Fruit fly (Drosophila melanogaster): Measurements from ENCODE around the gene Reph.

The Reph gene

DNA sequence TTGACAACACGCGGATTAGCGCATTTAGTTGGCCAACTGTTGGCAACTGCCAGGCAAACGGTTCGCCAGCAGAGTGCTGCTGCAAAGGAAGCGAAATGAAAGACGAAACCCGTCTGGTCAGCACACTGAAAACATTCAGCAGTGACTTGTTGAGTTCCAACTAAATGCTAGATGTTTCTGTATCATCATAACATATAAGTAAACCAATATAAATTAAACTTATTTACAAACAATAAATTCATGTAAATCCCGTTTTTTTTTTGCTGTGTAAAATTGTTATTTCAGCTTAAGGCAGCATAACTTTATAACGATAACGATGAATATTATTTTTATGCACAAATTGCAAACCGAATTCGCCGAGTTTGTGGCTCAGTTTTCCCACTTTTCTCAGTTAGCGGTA, 54.8 kb downstream of the Reph start (continued):
- TF ChIP-seq sim (GFP tag; IDR thresholded peaks at IDR 0.05) (no peak), psq (GFP tag; optimal IDR thresholded peaks at IDR 0.05) (no peak), CG18476 (GFP tag; optimal IDR thresholded peaks at IDR 0.05) (no peak), h (optimal IDR thresholded peaks at IDR 0.05) (no peak), zfh2 (GFP tag; optimal IDR thresholded peaks at IDR 0.05) (no peak), peb (GFP tag; IDR thresholded peaks at IDR 0.05) (no peak), CG12071 (GFP tag; optimal IDR thresholded peaks at IDR 0.05) (no peak), gsb-n (tag; optimal IDR thresholded peaks at IDR 0.05) (no peak), CG7745 (tag; optimal IDR thresholded peaks at IDR 0.05) (no peak), ttk (GFP tag; IDR thresholded peaks at IDR 0.05) (no peak), H15 (GFP tag; IDR thresholded peaks at IDR 0.05) (no peak), CG3847 (GFP tag; IDR thresholded peaks at IDR 0.05) (no peak), CG7987 (GFP tag; optimal IDR thresholded peaks at IDR 0.05) (no peak), Vsx1 (GFP tag; optimal IDR thresholded peaks at IDR 0.05) (no peak), Ets65A (GFP tag) (no peak), Eip74EF (GFP tag; optimal IDR thresholded peaks at IDR 0.05) (no peak), lilli (GFP tag; optimal IDR thresholded peaks at IDR 0.05) (no peak), mam (GFP tag; optimal IDR thresholded peaks at IDR 0.05) (no peak), CG33557 (GFP tag; optimal IDR thresholded peaks at IDR 0.05) (no peak), CG11085 (GFP tag; IDR thresholded peaks at IDR 0.05) (no peak), Sry-β (GFP tag; optimal IDR thresholded peaks at IDR 0.05) (no peak), bsh (GFP tag; optimal IDR thresholded peaks at IDR 0.05) (peak; percentile 8 to 34), CG12155 (GFP tag; optimal IDR thresholded peaks at IDR 0.05) (no peak), Sry-δ (GFP tag; optimal IDR thresholded peaks at IDR 0.05) (no peak), Side (GFP tag; optimal IDR thresholded peaks at IDR 0.05) (no peak), Ravus (GFP tag; IDR thresholded peaks at IDR 0.05) (no peak), CTCF (GFP tag; optimal IDR thresholded peaks at IDR 0.05) (no peak), ranshi (GFP tag; IDR thresholded peaks at IDR 0.05) (no peak), stc (GFP tag; IDR thresholded peaks at IDR 0.05) (no peak), CG12659 (GFP tag; optimal IDR thresholded peaks at IDR 0.05) (no peak), E2f1 (GFP tag; IDR thresholded peaks at IDR 0.05) (no peak), Xbp1 (GFP tag; optimal IDR thresholded peaks at IDR 0.05) (no peak), pfk (GFP tag; optimal IDR thresholded peaks at IDR 0.05) (no peak), dmrt11E (tag; optimal IDR thresholded peaks at IDR 0.05) (peak; percentile 48), gem (tag; optimal IDR thresholded peaks at IDR 0.05) (peak; percentile 42), ap (GFP tag; IDR thresholded peaks at IDR 0.05) (no peak), fd64A (GFP tag; optimal IDR thresholded peaks at IDR 0.05) (no peak), CG4404 (GFP tag; IDR thresholded peaks at IDR 0.05) (no peak), Dek (tag; optimal IDR thresholded peaks at IDR 0.05) (no peak), kah (GFP tag; optimal IDR thresholded peaks at IDR 0.05) (no peak), Med (GFP tag) (peak; percentile 49), Gug (GFP tag; IDR thresholded peaks at IDR 0.05) (no peak), CG10267 (tag; optimal IDR thresholded peaks at IDR 0.05) (no peak), CG13296 (GFP tag; optimal IDR thresholded peaks at IDR 0.05) (no peak), crc (GFP tag; optimal IDR thresholded peaks at IDR 0.05) (no peak), CG18599 (GFP tag; optimal IDR thresholded peaks at IDR 0.05) (no peak), CG15696 (tag; optimal IDR thresholded peaks at IDR 0.05) (no peak), gro (GFP tag; optimal IDR thresholded peaks at IDR 0.05) (no peak), CG15479 (GFP tag; optimal IDR thresholded peaks at IDR 0.05) (no peak), sima (GFP tag; optimal IDR thresholded peaks at IDR 0.05) (no peak), az2 (GFP tag; optimal IDR thresholded peaks at IDR 0.05) (no peak), Meics (GFP tag; optimal IDR thresholded peaks at IDR 0.05) (no peak), CG1602 (GFP tag; optimal IDR thresholded peaks at IDR 0.05) (no peak)
